Worm (Caenorhabditis elegans) whole organism, late embryonic: ENCODE measurements around the gene C09G12.17.

Experiments used
- F13H6.1 ChIP-seq: sonication (generic microtip); optimal IDR thresholded peaks from 2 replicates; lab custom pipeline; 2016; ENCODE audit warnings: missing genetic modification characterization, missing compliant biosample characterization
- K02D7.2 ChIP-seq: sonication (generic microtip); optimal IDR thresholded peaks from 2 replicates; lab custom pipeline; 2017; ENCODE audit warnings: mild to moderate bottlenecking, missing genetic modification characterization, missing compliant biosample characterization
- K09A11.1 ChIP-seq: sonication (generic microtip); optimal IDR thresholded peaks from 2 replicates; lab custom pipeline; 2017; ENCODE audit warnings: antibody characterized with exemption, mild to moderate bottlenecking, missing genetic modification characterization, missing compliant biosample characterization; ENCODE audit not compliant: insufficient read depth
- T23F11.4 ChIP-seq: fragments of 200-800 bp; sonication (Bioruptor generic); optimal IDR thresholded peaks from 2 replicates; lab custom pipeline; 2018; ENCODE audit warnings: mild to moderate bottlenecking, missing genetic modification characterization, missing compliant biosample characterization
- Y22D7AL.16 ChIP-seq: sonication (generic microtip); optimal IDR thresholded peaks from 2 replicates; lab custom pipeline; 2016; ENCODE audit warnings: missing genetic modification characterization, missing compliant biosample characterization
- ahr-1 ChIP-seq: sonication (generic microtip); optimal IDR thresholded peaks from 2 replicates; lab custom pipeline; 2016; ENCODE audit warnings: missing genetic modification characterization, missing compliant biosample characterization
- ceh-19 ChIP-seq: fragments of 200-800 bp; sonication (Bioruptor generic); optimal IDR thresholded peaks from 2 replicates; lab custom pipeline; 2018; ENCODE audit warnings: mild to moderate bottlenecking, missing genetic modification characterization, missing compliant biosample characterization
- ceh-2 ChIP-seq: sonication (generic microtip); optimal IDR thresholded peaks from 2 replicates; lab custom pipeline; 2016; ENCODE audit warnings: missing genotype, missing genetic modification characterization, missing compliant biosample characterization
- ceh-34 ChIP-seq: sonication (generic microtip); optimal IDR thresholded peaks from 2 replicates; lab custom pipeline; 2016; ENCODE audit warnings: mild to moderate bottlenecking, missing genetic modification characterization, missing compliant biosample characterization
- ceh-6 ChIP-seq: fragments of 200-800 bp; sonication (Bioruptor generic); optimal IDR thresholded peaks from 2 replicates; lab custom pipeline; 2018; ENCODE audit warnings: mild to moderate bottlenecking, missing genetic modification characterization, missing compliant biosample characterization
- dve-1 ChIP-seq: sonication (generic microtip); optimal IDR thresholded peaks from 2 replicates; lab custom pipeline; 2017; ENCODE audit warnings: antibody characterized with exemption, mild to moderate bottlenecking, missing genetic modification characterization, missing compliant biosample characterization
- elt-2 ChIP-seq: sonication (generic microtip); optimal IDR thresholded peaks from 2 replicates; lab custom pipeline; 2016; ENCODE audit warnings: missing genetic modification reagents, missing genetic modification characterization, missing compliant biosample characterization
- ets-4 ChIP-seq: sonication (generic microtip); optimal IDR thresholded peaks from 2 replicates; lab custom pipeline; 2016; ENCODE audit warnings: missing genetic modification characterization, missing compliant biosample characterization
- eyg-1 ChIP-seq: sonication (generic microtip); optimal IDR thresholded peaks from 2 replicates; lab custom pipeline; 2016; ENCODE audit warnings: missing genotype, missing genetic modification characterization, missing compliant biosample characterization
- fax-1 ChIP-seq: sonication (generic microtip); optimal IDR thresholded peaks from 2 replicates; lab custom pipeline; 2016; ENCODE audit warnings: missing genotype, missing genetic modification characterization, missing compliant biosample characterization
- fkh-10 ChIP-seq: fragments of 150-350 bp; optimal IDR thresholded peaks from 2 replicates; lab custom pipeline; 2014; ENCODE audit warnings: missing biosample characterization, missing genetic modification reagents, missing genetic modification characterization
- gmeb-2 ChIP-seq: sonication (generic microtip); optimal IDR thresholded peaks from 2 replicates; lab custom pipeline; 2016; ENCODE audit warnings: missing genetic modification characterization, inconsistent platforms, missing compliant biosample characterization
- hlh-15 ChIP-seq: sonication (generic microtip); optimal IDR thresholded peaks from 2 replicates; lab custom pipeline; 2016; ENCODE audit warnings: missing genetic modification characterization, missing compliant biosample characterization
- hlh-30 ChIP-seq: sonication (generic microtip); optimal IDR thresholded peaks from 2 replicates; lab custom pipeline; 2017; ENCODE audit warnings: antibody characterized with exemption, missing genetic modification characterization, missing compliant biosample characterization; ENCODE audit not compliant: insufficient read depth
- hlh-8 ChIP-seq: sonication (generic microtip); optimal IDR thresholded peaks from 2 replicates; lab custom pipeline; 2016; ENCODE audit warnings: missing genotype, missing genetic modification characterization, missing compliant biosample characterization
- lin-11 ChIP-seq: fragments of 200-800 bp; sonication (Bioruptor generic); optimal IDR thresholded peaks from 2 replicates; lab custom pipeline; 2018; ENCODE audit warnings: mild to moderate bottlenecking, missing genetic modification characterization, missing compliant biosample characterization
- madf-2 ChIP-seq: sonication (generic microtip); optimal IDR thresholded peaks from 2 replicates; lab custom pipeline; 2017; ENCODE audit warnings: missing genetic modification characterization, missing compliant biosample characterization
- nfya-1 ChIP-seq: sonication (generic microtip); optimal IDR thresholded peaks from 2 replicates; lab custom pipeline; 2017; ENCODE audit warnings: missing genetic modification characterization, mild to moderate bottlenecking, missing compliant biosample characterization, antibody characterized with exemption, moderate library complexity
- nhr-11 ChIP-seq: fragments of 150-350 bp; optimal IDR thresholded peaks from 2 replicates; lab custom pipeline; 2014; ENCODE audit warnings: missing biosample characterization, missing genetic modification characterization
- npax-4 ChIP-seq: sonication (generic microtip); optimal IDR thresholded peaks from 2 replicates; lab custom pipeline; 2016; ENCODE audit warnings: missing genetic modification characterization, missing compliant biosample characterization
- pha-2 ChIP-seq: sonication (generic microtip); optimal IDR thresholded peaks from 2 replicates; lab custom pipeline; 2017; ENCODE audit warnings: mild to moderate bottlenecking, missing genetic modification characterization, missing compliant biosample characterization
- pros-1 ChIP-seq: fragments of 150-350 bp; optimal IDR thresholded peaks from 2 replicates; lab custom pipeline; 2014; ENCODE audit warnings: missing biosample characterization, missing genetic modification reagents, missing genetic modification characterization
- sdc-2 ChIP-seq: sonication (generic microtip); optimal IDR thresholded peaks from 2 replicates; lab custom pipeline; 2016; ENCODE audit warnings: missing genotype, missing genetic modification characterization, missing compliant biosample characterization
- sox-2 ChIP-seq: fragments of 200-800 bp; sonication (Bioruptor generic); IDR thresholded peaks from 2 replicates; pipeline ENCODE4 v1.3.6; 2022; ENCODE audit warnings: missing genetic modification reagents, missing genetic modification characterization, missing compliant biosample characterization
- syd-9 ChIP-seq: sonication (generic microtip); optimal IDR thresholded peaks from 2 replicates; lab custom pipeline; 2016; ENCODE audit warnings: mild to moderate bottlenecking, missing genetic modification characterization, moderate library complexity, missing compliant biosample characterization
- tbx-2 ChIP-seq: sonication (generic microtip); optimal IDR thresholded peaks from 2 replicates; lab custom pipeline; 2016; ENCODE audit warnings: missing genetic modification characterization, missing compliant biosample characterization
- tbx-7 ChIP-seq: sonication (generic microtip); optimal IDR thresholded peaks from 2 replicates; lab custom pipeline; 2016; ENCODE audit warnings: missing genotype, missing genetic modification characterization, missing compliant biosample characterization
- ttx-3 ChIP-seq: sonication (generic microtip); optimal IDR thresholded peaks from 2 replicates; lab custom pipeline; 2016; ENCODE audit warnings: missing genetic modification reagents, missing genetic modification characterization, missing compliant biosample characterization
- unc-42 ChIP-seq: sonication (generic microtip); optimal IDR thresholded peaks from 2 replicates; lab custom pipeline; 2016; ENCODE audit warnings: missing genotype, missing genetic modification characterization, missing compliant biosample characterization
- unc-55 ChIP-seq: sonication (generic microtip); optimal IDR thresholded peaks from 2 replicates; lab custom pipeline; 2017; ENCODE audit warnings: missing biosample characterization, missing genetic modification reagents, missing genetic modification characterization
- unc-86 ChIP-seq: sonication (generic microtip); optimal IDR thresholded peaks from 2 replicates; lab custom pipeline; 2016; ENCODE audit warnings: missing genetic modification characterization, missing compliant biosample characterization
- ztf-16 ChIP-seq: sonication (generic microtip); optimal IDR thresholded peaks from 2 replicates; lab custom pipeline; 2017; ENCODE audit warnings: missing genetic modification characterization, missing compliant biosample characterization

Gene C09G12.17

ce11 chrIV:3455437-3455836, 40.8 kb downstream of the C09G12.17 start:
- TF ChIP-seq dve-1 (tag; lab: Kevin White, UChicago), result peak; percentile 100
- TF ChIP-seq, all 69 proteins: peak for 1; not testable (repeated sequence) for 68

- TF ChIP-seq F13H6.1 (tag; lab: Kevin White, UChicago) (no peak), pha-2 (tag; lab: Kevin White, UChicago) (no peak), ztf-16 (tag; lab: Kevin White, UChicago) (no peak), Y22D7AL.16 (tag; lab: Kevin White, UChicago) (no peak), unc-42 (no peak), ahr-1 (tag; lab: Kevin White, UChicago) (no peak), hlh-15 (no peak), fax-1 (tag; lab: Kevin White, UChicago) (no peak), gmeb-2 (tag; lab: Kevin White, UChicago) (no peak), tbx-7 (no peak), sdc-2 (tag; lab: Kevin White, UChicago) (no peak), syd-9 (no peak), sox-2 (no peak), elt-2 (tag; lab: Kevin White, UChicago) (no peak), lin-11 (no peak), tbx-2 (tag; lab: Kevin White, UChicago) (no peak), unc-55 (no peak), fkh-10 (no peak), ttx-3 (tag; lab: Kevin White, UChicago) (no peak)
These were observed 42.9 kb downstream of the C09G12.17 start, which contains the start of gene srz-23 for ce11 chrIV:3453346-3453745. srz-23 (plus strand) TSS chrIV:3453608.

ce11 chrIV:3452516-3452915, 43.7 kb downstream of the C09G12.17 start:
- TF ChIP-seq lin-11 (no peak), eyg-1 (no peak), elt-2 (tag; lab: Kevin White, UChicago) (no peak), tbx-7 (no peak), unc-86 (tag; lab: Kevin White, UChicago) (no peak), pros-1 (tag; lab: Kevin White, UChicago) (no peak), npax-4 (tag; lab: Kevin White, UChicago) (no peak)

ce11 chrIV:3447350-3447749, 48.9 kb downstream of the C09G12.17 start:
- TF ChIP-seq ceh-34 (tag; lab: Kevin White, UChicago) (no peak), ets-4 (tag; lab: Kevin White, UChicago) (no peak), eyg-1 (no peak), ceh-6 (GFP tag; lab: Kevin White, UChicago) (no peak), ceh-19 (GFP tag; lab: Kevin White, UChicago) (no peak), tbx-2 (tag; lab: Kevin White, UChicago) (no peak), nfya-1 (tag; lab: Kevin White, UChicago) (no peak), K02D7.2 (tag; lab: Kevin White, UChicago) (no peak), hlh-8 (tag; lab: Kevin White, UChicago) (no peak), unc-86 (tag; lab: Kevin White, UChicago) (no peak), K09A11.1 (tag; lab: Kevin White, UChicago) (no peak), hlh-30 (tag; lab: Kevin White, UChicago) (no peak), ceh-2 (no peak), nhr-11 (no peak), madf-2 (tag; lab: Kevin White, UChicago) (no peak), unc-55 (no peak), T23F11.4 (GFP tag; lab: Kevin White, UChicago) (no peak)
